Worm (Caenorhabditis elegans) whole organism, L3 larva: Measurements from ENCODE around the gene F28B1.2.

Source experiments
- ama-1 ChIP-seq: fragments of 150-350 bp; optimal IDR thresholded peaks from 2 replicates; lab custom pipeline; 2018
- daf-12 ChIP-seq: fragments of 150-350 bp; optimal IDR thresholded peaks from 2 replicates; lab custom pipeline; 2014; ENCODE audit warnings: missing biosample characterization, missing genetic modification reagents, missing genetic modification characterization
- egl-27 ChIP-seq: sonication (generic microtip); optimal IDR thresholded peaks from 4 replicates; lab custom pipeline; 2017; ENCODE audit warnings: missing biosample characterization, missing genetic modification reagents, missing genetic modification characterization
- elt-2 ChIP-seq: sonication (generic microtip); optimal IDR thresholded peaks from 2 replicates; lab custom pipeline; 2016; ENCODE audit warnings: missing genetic modification reagents, mild to moderate bottlenecking, missing genetic modification characterization, missing compliant biosample characterization
- fkh-2 ChIP-seq: fragments of 150-350 bp; optimal IDR thresholded peaks from 2 replicates; lab custom pipeline; 2014; ENCODE audit warnings: missing biosample characterization, missing genetic modification reagents, missing genetic modification characterization
- fos-1 ChIP-seq: fragments of 150-350 bp; optimal IDR thresholded peaks from 2 replicates; lab custom pipeline; 2014; ENCODE audit warnings: missing biosample characterization, missing genetic modification characterization
- lin-39 ChIP-seq: fragments of 150-350 bp; optimal IDR thresholded peaks from 2 replicates; lab custom pipeline; 2018; ENCODE audit warnings: missing biosample characterization, missing genetic modification reagents, missing genetic modification characterization
- nhr-237 ChIP-seq: fragments of 150-350 bp; optimal IDR thresholded peaks from 2 replicates; lab custom pipeline; 2014; ENCODE audit warnings: missing biosample characterization, missing genetic modification characterization
- nhr-28 ChIP-seq: fragments of 150-350 bp; optimal IDR thresholded peaks from 2 replicates; lab custom pipeline; 2014; ENCODE audit warnings: missing biosample characterization, missing genetic modification characterization
- snpc-4 ChIP-seq: fragments of 150-350 bp; optimal IDR thresholded peaks from 2 replicates; lab custom pipeline; 2014; ENCODE audit warnings: missing biosample characterization, missing genetic modification characterization
- ztf-11 ChIP-seq: fragments of 150-350 bp; optimal IDR thresholded peaks from 2 replicates; lab custom pipeline; 2014; ENCODE audit warnings: missing biosample characterization, missing genetic modification characterization

Gene F28B1.2

DNA sequence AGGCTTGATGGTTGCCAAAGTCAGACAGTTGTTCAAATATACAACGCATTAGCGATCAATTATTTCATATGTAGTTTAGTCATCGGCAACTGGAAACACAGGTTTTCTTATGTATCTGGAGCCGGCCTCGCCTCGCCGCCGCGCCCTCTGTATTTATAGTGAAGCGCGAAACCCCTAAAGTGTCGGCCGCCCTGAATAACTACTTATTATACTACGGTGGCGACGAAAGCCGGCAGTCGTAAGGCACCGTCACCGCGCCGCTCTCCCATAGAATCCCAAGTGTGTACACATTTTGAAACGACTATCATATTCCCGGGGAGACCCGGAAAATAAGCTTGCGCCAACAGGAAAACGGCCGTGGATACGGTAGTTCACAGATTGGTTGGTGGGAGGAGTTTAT, 50.0 kb downstream of the F28B1.2 start:
- TF ChIP-seq snpc-4 (no peak), nhr-28 (tag; lab: Kevin White, UChicago) (no peak), fos-1 (tag; lab: Kevin White, UChicago) (no peak)

DNA sequence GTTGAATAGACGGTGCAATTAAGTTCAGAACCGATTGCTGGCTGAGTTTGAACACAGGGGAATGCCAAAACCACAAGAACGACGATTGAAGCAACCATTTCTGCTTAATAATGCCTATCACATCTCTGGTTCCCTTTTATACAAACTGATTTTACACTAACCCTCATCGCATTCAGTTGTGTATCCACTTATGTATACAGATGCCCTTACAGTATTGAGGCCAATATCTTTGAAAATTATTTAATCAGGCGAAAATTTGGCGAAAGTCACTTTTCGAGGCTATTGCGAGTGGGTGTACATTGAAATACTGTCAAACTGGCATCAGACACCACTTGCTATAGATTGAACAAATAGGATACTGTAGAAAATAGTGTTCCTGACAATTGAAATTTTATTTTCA, 54.1 kb downstream of the F28B1.2 start, which contains the start of the genes ZK218.3 and ZK218.4:
TSS of gene ZK218.3 (minus strand) at position 101 of the 400 bp plus-strand sequence.
TSS of gene ZK218.4 (plus strand) at position 186 of the 400 bp plus-strand sequence.
- TF ChIP-seq ztf-11 (tag; lab: Kevin White, UChicago) (no peak), nhr-28 (tag; lab: Kevin White, UChicago) (no peak), lin-39 (no peak), fkh-2 (tag; lab: Kevin White, UChicago) (no peak), ama-1 (lab: Kevin White, UChicago) (no peak), daf-12 (tag; lab: Kevin White, UChicago) (no peak), nhr-237 (tag; lab: Kevin White, UChicago) (no peak), elt-2 (tag; lab: Kevin White, UChicago) (no peak), egl-27 (no peak)
- TF ChIP-seq, all 47 proteins: peak for 0
